Fruit fly (Drosophila melanogaster): ENCODE measurements around the gene CG7920.

CG7920 gene

dm6 chr3R:30004648-30005047 is 10.4 kb downstream of the CG7920 start, which contains the start of the genes Nlp and Nph (continued):
- TF ChIP-seq CG5953 (GFP tag; IDR thresholded peaks at IDR 0.05) (no peak), onecut (GFP tag; IDR thresholded peaks at IDR 0.05) (peak; percentile 41; the same call in 1 of the 2 replicates), h (optimal IDR thresholded peaks at IDR 0.05) (no peak), nom (GFP tag; optimal IDR thresholded peaks at IDR 0.05) (no peak), NC2β (GFP tag; optimal IDR thresholded peaks at IDR 0.05) (no peak), HLH4C (GFP tag; IDR thresholded peaks at IDR 0.05; ENCODE audit: partially characterized antibody) (peak; percentile 89), bsh (GFP tag; optimal IDR thresholded peaks at IDR 0.05) (peak in 1 of 2 experiments; percentile 19), CG14667 (GFP tag; IDR thresholded peaks at IDR 0.05) (no peak), nmo (GFP tag; optimal IDR thresholded peaks at IDR 0.05) (peak; percentile 67), otp (GFP tag; IDR thresholded peaks at IDR 0.05) (no peak), stwl (tag; optimal IDR thresholded peaks at IDR 0.05) (peak; percentile 90), CG7786 (GFP tag; optimal IDR thresholded peaks at IDR 0.05) (peak; percentile 7), her (GFP tag; optimal IDR thresholded peaks at IDR 0.05) (no peak), Deaf1 (tag; optimal IDR thresholded peaks at IDR 0.05) (no peak), CG3726 (GFP tag; IDR thresholded peaks at IDR 0.05) (no peak), ash1 (GFP tag; optimal IDR thresholded peaks at IDR 0.05) (no peak), CG6683 (GFP tag; optimal IDR thresholded peaks at IDR 0.05) (no peak), mirr (GFP tag; optimal IDR thresholded peaks at IDR 0.05) (no peak), CG2712 (tag; optimal IDR thresholded peaks at IDR 0.05) (peak; percentile 49), CG16863 (GFP tag; optimal IDR thresholded peaks at IDR 0.05) (no peak), BEAF-32 (GFP tag; optimal IDR thresholded peaks at IDR 0.05) (peak; percentile 86), sob (GFP tag; IDR thresholded peaks at IDR 0.05) (no peak), pb (GFP tag; optimal IDR thresholded peaks at IDR 0.05) (no peak), ranshi (GFP tag; IDR thresholded peaks at IDR 0.05) (no peak), lola (GFP tag; optimal IDR thresholded peaks at IDR 0.05) (no peak), pum (GFP tag; optimal IDR thresholded peaks at IDR 0.05) (no peak), tup (GFP tag; optimal IDR thresholded peaks at IDR 0.05) (no peak), gro (GFP tag; optimal IDR thresholded peaks at IDR 0.05) (no peak), CG2120 (GFP tag; optimal IDR thresholded peaks at IDR 0.05) (peak; percentile 45), Neu2 (GFP tag; optimal IDR thresholded peaks at IDR 0.05; ENCODE audit: borderline replicate concordance) (no peak), CoRest (tag; optimal IDR thresholded peaks at IDR 0.05) (peak; percentile 15), CG18476 (GFP tag; optimal IDR thresholded peaks at IDR 0.05) (peak; percentile 32), CG30431 (GFP tag; optimal IDR thresholded peaks at IDR 0.05) (no peak), CG9437 (GFP tag; optimal IDR thresholded peaks at IDR 0.05) (no peak), sug (tag; optimal IDR thresholded peaks at IDR 0.05) (peak; percentile 48), Nf-YA (GFP tag; IDR thresholded peaks at IDR 0.05) (no peak), CG2199 (GFP tag; IDR thresholded peaks at IDR 0.05) (no peak), CG11247 (GFP tag; IDR thresholded peaks at IDR 0.05) (no peak), CG30403 (GFP tag; optimal IDR thresholded peaks at IDR 0.05) (peak; percentile 40), Jarid2 (GFP tag; optimal IDR thresholded peaks at IDR 0.05) (no peak), phol (tag; optimal IDR thresholded peaks at IDR 0.05) (peak; percentile 92), fu2 (GFP tag; optimal IDR thresholded peaks at IDR 0.05) (no peak), pita (GFP tag; optimal IDR thresholded peaks at IDR 0.05) (no peak), CHES-1-like (GFP tag; optimal IDR thresholded peaks at IDR 0.05) (peak; percentile 40), Oaz (GFP tag; IDR thresholded peaks at IDR 0.05) (no peak), Hr39 (optimal IDR thresholded peaks at IDR 0.05) (no peak), CG43689 (GFP tag; IDR thresholded peaks at IDR 0.05) (no peak), fd102C (GFP tag; optimal IDR thresholded peaks at IDR 0.05) (no peak), tna (GFP tag; IDR thresholded peaks at IDR 0.05; ENCODE audit: partially characterized antibody) (peak; percentile 61), CG9817 (tag; optimal IDR thresholded peaks at IDR 0.05) (no peak), YL-1 (GFP tag; optimal IDR thresholded peaks at IDR 0.05) (peak; percentile 93), Mad (GFP tag; optimal IDR thresholded peaks at IDR 0.05) (peak; percentile 41)
